Fruit fly (Drosophila melanogaster): Measurements from ENCODE around the gene Ndf.
A peak's percentile ranks its signal among the peaks of the same experiment; 100 is the strongest.

Ndf gene

dm6 chr2L:10003593-10003992, at the start of gene Ndf:
TSS of gene Ndf (plus strand) at chr2L:10003832.
- TF ChIP-seq Taf1 (GFP tag; IDR thresholded peaks at IDR 0.05) (no peak), Chrac-16 (GFP tag; optimal IDR thresholded peaks at IDR 0.05) (peak; percentile 61), Fer1 (GFP tag; optimal IDR thresholded peaks at IDR 0.05) (peak; percentile 62), Elba2 (GFP tag; optimal IDR thresholded peaks at IDR 0.05) (no peak), CG12236 (GFP tag; optimal IDR thresholded peaks at IDR 0.05) (no peak), zfh1 (GFP tag; IDR thresholded peaks at IDR 0.05) (peak; percentile 80), D (optimal IDR thresholded peaks at IDR 0.05) (no peak), D (GFP tag; optimal IDR thresholded peaks at IDR 0.05) (no peak), chm (GFP tag; IDR thresholded peaks at IDR 0.05) (peak; percentile 87), CG2120 (GFP tag; optimal IDR thresholded peaks at IDR 0.05) (peak; percentile 77), CG2875 (GFP tag; optimal IDR thresholded peaks at IDR 0.05) (peak; percentile 23), tgo (GFP tag; IDR thresholded peaks at IDR 0.05) (peak; percentile 58), CG12769 (tag; optimal IDR thresholded peaks at IDR 0.05) (no peak), eve (GFP tag; optimal IDR thresholded peaks at IDR 0.05) (no peak), slbo (GFP tag; IDR thresholded peaks at IDR 0.05) (peak; percentile 85), CG4360 (GFP tag; IDR thresholded peaks at IDR 0.05) (0 out of 2 replicates have a peak, but pooled peaks have one; percentile 12), CG15073 (GFP tag; optimal IDR thresholded peaks at IDR 0.05) (no peak), CG16815 (GFP tag; optimal IDR thresholded peaks at IDR 0.05) (peak; percentile 4), C15 (GFP tag; IDR thresholded peaks at IDR 0.05) (no peak), her (GFP tag; optimal IDR thresholded peaks at IDR 0.05) (peak; percentile 16), Dip2 (GFP tag; IDR thresholded peaks at IDR 0.05) (no peak), sna (GFP tag; IDR thresholded peaks at IDR 0.05; ENCODE audit: partially characterized antibody) (peak; percentile 65), Bteb2 (GFP tag; optimal IDR thresholded peaks at IDR 0.05) (peak; percentile 29), ranshi (GFP tag; IDR thresholded peaks at IDR 0.05) (peak; percentile 70; the same call in 1 of the 2 replicates), yki (optimal IDR thresholded peaks at IDR 0.05) (no peak), ac (GFP tag; optimal IDR thresholded peaks at IDR 0.05) (no peak), CG2116 (GFP tag; optimal IDR thresholded peaks at IDR 0.05) (peak; percentile 77), gcm2 (GFP tag; optimal IDR thresholded peaks at IDR 0.05) (peak; percentile 18), CG2678 (tag; optimal IDR thresholded peaks at IDR 0.05) (peak; percentile 64), CG6683 (GFP tag; optimal IDR thresholded peaks at IDR 0.05) (peak; percentile 9), Sin3A (optimal IDR thresholded peaks at IDR 0.05) (no peak), corto (GFP tag; optimal IDR thresholded peaks at IDR 0.05) (no peak), vvl (GFP tag; IDR thresholded peaks at IDR 0.05) (peak; percentile 82), jumu (GFP tag; optimal IDR thresholded peaks at IDR 0.05) (peak; percentile 33), Stat92E (GFP tag; optimal IDR thresholded peaks at IDR 0.05) (no peak), zfh2 (GFP tag; optimal IDR thresholded peaks at IDR 0.05) (peak; percentile 69), CG1832 (GFP tag; optimal IDR thresholded peaks at IDR 0.05) (no peak), CG6791 (GFP tag; IDR thresholded peaks at IDR 0.05; ENCODE audit: partially characterized antibody) (peak; percentile 83), Aef1 (GFP tag; IDR thresholded peaks at IDR 0.05) (peak; percentile 53), CG3726 (GFP tag; IDR thresholded peaks at IDR 0.05) (0 out of 3 replicates have a peak, but pooled peaks have one; percentile 40), HHEX (GFP tag; optimal IDR thresholded peaks at IDR 0.05) (peak; percentile 27), cg (GFP tag; optimal IDR thresholded peaks at IDR 0.05) (no peak), Dbx (GFP tag; IDR thresholded peaks at IDR 0.05) (peak; percentile 80), bab2 (GFP tag; optimal IDR thresholded peaks at IDR 0.05) (peak; percentile 39), CG13624 (GFP tag; optimal IDR thresholded peaks at IDR 0.05) (peak; percentile 59), CG2202 (tag; optimal IDR thresholded peaks at IDR 0.05) (no peak), twi (tag; optimal IDR thresholded peaks at IDR 0.05) (peak; percentile 6), CG31224 (GFP tag; IDR thresholded peaks at IDR 0.05) (peak; percentile 56), disco-r (GFP tag; optimal IDR thresholded peaks at IDR 0.05) (no peak), nerfin-1 (tag; optimal IDR thresholded peaks at IDR 0.05) (peak; percentile 8), CG31365 (tag; optimal IDR thresholded peaks at IDR 0.05) (no peak), slp2 (GFP tag; optimal IDR thresholded peaks at IDR 0.05) (no peak), CG7357 (GFP tag; IDR thresholded peaks at IDR 0.05) (no peak)
